Worm (Caenorhabditis elegans): Measurements from ENCODE around the gene F08F1.9.
A peak's percentile ranks its signal among the peaks of the same experiment; 100 is the strongest.

The F08F1.9 gene

DNA sequence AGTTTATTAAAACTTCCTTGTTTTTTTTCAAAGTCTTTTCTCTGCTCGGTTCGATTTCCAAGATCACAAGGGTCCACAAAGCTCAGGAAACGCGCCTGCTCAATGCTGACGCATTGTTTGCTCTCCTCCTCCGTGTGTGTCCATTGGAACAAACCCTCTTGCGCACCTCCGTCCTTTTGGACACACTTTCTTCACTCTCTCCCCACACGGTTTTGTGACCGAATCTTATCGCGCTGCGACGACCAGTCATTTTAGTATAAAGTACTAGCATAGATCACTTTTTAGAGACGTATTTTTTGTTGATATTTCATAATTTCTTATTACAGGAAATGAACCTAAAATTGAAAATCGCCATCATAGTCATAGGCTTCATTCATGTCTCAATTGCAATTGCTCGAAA lies 42.4 kb downstream of the F08F1.9 start (continued):
- no peak for TF ChIP-seq nhr-84 (tag; optimal IDR thresholded peaks at IDR 0.05)
- TF ChIP-seq snu-23 (GFP tag; optimal IDR thresholded peaks at IDR 0.05), result peak; percentile 80
- TF ChIP-seq nhr-19 (GFP tag; conservative IDR thresholded peaks at IDR 0.05), result peak; percentile 85
- no peak for TF ChIP-seq nhr-28 (tag; optimal IDR thresholded peaks at IDR 0.05)
- peak; percentile 13 for TF ChIP-seq skn-1 (tag; optimal IDR thresholded peaks at IDR 0.05)
- TF ChIP-seq efl-1 (optimal IDR thresholded peaks at IDR 0.05), result peak; percentile 61 to 68
- peak; percentile 58 to 97 for TF ChIP-seq efl-1 (GFP tag; optimal IDR thresholded peaks at IDR 0.05 in 1 of 2)
- TF ChIP-seq elt-3 (tag; optimal IDR thresholded peaks at IDR 0.05), result peak in 1 of 6 experiments; percentile 34
- TF ChIP-seq ztf-11 (tag; optimal IDR thresholded peaks at IDR 0.05), result peak in 1 of 2 experiments; percentile 30
- peak; percentile 14 for TF ChIP-seq nhr-237 (tag; optimal IDR thresholded peaks at IDR 0.05)
- peak; percentile 59 for TF ChIP-seq mab-9 (GFP tag; IDR thresholded peaks at IDR 0.05)
- peak; percentile 86 for TF ChIP-seq nhr-47 (tag; optimal IDR thresholded peaks at IDR 0.05)
- no peak for TF ChIP-seq lir-3 (tag; optimal IDR thresholded peaks at IDR 0.05; ENCODE audit: poor library complexity)
- no peak for TF ChIP-seq ces-1 (GFP tag; optimal IDR thresholded peaks at IDR 0.05)
- TF ChIP-seq ceh-8 (GFP tag; optimal IDR thresholded peaks at IDR 0.05), result peak; percentile 4
- TF ChIP-seq pqm-1 (tag; optimal IDR thresholded peaks at IDR 0.05), result no peak
- peak; percentile 71 for TF ChIP-seq irx-1 (tag; optimal IDR thresholded peaks at IDR 0.05)
- TF ChIP-seq lsy-2 (tag; optimal IDR thresholded peaks at IDR 0.05), result peak; percentile 78 to 82
- no peak for TF ChIP-seq vab-15 (tag; optimal IDR thresholded peaks at IDR 0.05)
- TF ChIP-seq unc-62 (GFP tag; optimal IDR thresholded peaks at IDR 0.05), result no peak
- TF ChIP-seq dsc-1 (tag; optimal IDR thresholded peaks at IDR 0.05), result peak; percentile 70
- peak; percentile 64 for TF ChIP-seq ztf-4 (tag; optimal IDR thresholded peaks at IDR 0.05)
- TF ChIP-seq nhr-12 (tag; optimal IDR thresholded peaks at IDR 0.05), result no peak
- no peak for TF ChIP-seq Y116A8C.19 (tag; optimal IDR thresholded peaks at IDR 0.05; ENCODE audit: borderline replicate concordance)
- TF ChIP-seq alr-1 (tag; optimal IDR thresholded peaks at IDR 0.05; ENCODE audit: borderline replicate concordance), result no peak
- TF ChIP-seq nhr-11 (tag; optimal IDR thresholded peaks at IDR 0.05), result no peak
- TF ChIP-seq nhr-85 (tag), result peak; percentile 90
- TF ChIP-seq mdl-1 (tag; optimal IDR thresholded peaks at IDR 0.05), result peak in 1 of 2 experiments; percentile 72
- TF ChIP-seq lin-14 (GFP tag; optimal IDR thresholded peaks at IDR 0.05), result peak; percentile 93
- peak; percentile 73 for TF ChIP-seq unc-86 (tag; optimal IDR thresholded peaks at IDR 0.05)
- TF ChIP-seq aha-1 (tag; optimal IDR thresholded peaks at IDR 0.05), result peak; percentile 30
- TF ChIP-seq aly-2 (tag; optimal IDR thresholded peaks at IDR 0.05), result no peak
- no peak for TF ChIP-seq sptf-1 (tag; optimal IDR thresholded peaks at IDR 0.05)
- no peak for TF ChIP-seq hlh-17 (GFP tag; optimal IDR thresholded peaks at IDR 0.05; ENCODE audit: borderline replicate concordance)
- peak; percentile 46 to 88 (median 62) for TF ChIP-seq ceh-82 (tag; optimal IDR thresholded peaks at IDR 0.05)
- TF ChIP-seq lin-35 (GFP tag; optimal IDR thresholded peaks at IDR 0.05), result peak; percentile 68 to 80
- TF ChIP-seq tbx-2 (tag; optimal IDR thresholded peaks at IDR 0.05), result peak; percentile 89
- TF ChIP-seq nhr-71 (tag; optimal IDR thresholded peaks at IDR 0.05), result peak; percentile 88
- TF ChIP-seq sup-37 (GFP tag; optimal IDR thresholded peaks at IDR 0.05), result peak; percentile 42
- no peak for TF ChIP-seq hpl-2 (GFP tag; optimal IDR thresholded peaks at IDR 0.05)

DNA sequence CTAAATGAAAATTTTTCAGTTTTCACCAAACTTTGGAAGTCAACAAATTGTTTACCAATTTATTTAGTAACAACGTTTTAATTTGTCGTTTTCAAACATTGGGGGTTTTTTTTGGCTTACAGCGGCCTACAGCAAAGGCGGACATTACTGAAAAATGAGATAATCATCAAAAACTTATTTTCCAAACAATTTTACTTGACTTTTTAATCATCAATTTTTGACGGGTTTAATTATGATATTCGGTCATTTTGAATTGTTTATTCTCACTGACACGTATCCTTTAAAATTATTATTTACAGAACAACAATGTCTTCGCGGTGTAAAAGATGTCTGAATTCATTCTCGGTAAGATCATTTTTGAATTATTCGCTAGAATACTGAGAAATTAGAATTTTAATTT lies 43.1 kb downstream of the F08F1.9 start, which contains the start of gene F40B5.2:
F40B5.2 (plus strand) TSS at position 301 of the 400 bp plus-strand sequence.
- no peak for TF ChIP-seq unc-130 (tag; optimal IDR thresholded peaks at IDR 0.05)
- TF ChIP-seq aly-2 (tag; optimal IDR thresholded peaks at IDR 0.05), result no peak
- TF ChIP-seq unc-62 (GFP tag; optimal IDR thresholded peaks at IDR 0.05), result no peak
- TF ChIP-seq unc-98 (GFP tag; IDR thresholded peaks at IDR 0.05), result no peak
- no peak for TF ChIP-seq lin-39 (tag; optimal IDR thresholded peaks at IDR 0.05)
- TF ChIP-seq efl-3 (GFP tag; optimal IDR thresholded peaks at IDR 0.05), result no peak
- TF ChIP-seq nhr-11 (tag; optimal IDR thresholded peaks at IDR 0.05), result no peak
- no peak for TF ChIP-seq fkh-4 (tag; optimal IDR thresholded peaks at IDR 0.05; ENCODE audit: borderline replicate concordance)
- no peak for TF ChIP-seq alr-1 (tag; optimal IDR thresholded peaks at IDR 0.05; ENCODE audit: borderline replicate concordance)
- no peak for TF ChIP-seq ets-5 (GFP tag; IDR thresholded peaks at IDR 0.05)
